Worm (Caenorhabditis elegans) whole organism, dauer: ENCODE data around the gene try-1.

Experiments
- unc-62 ChIP-seq: sonication (generic microtip); optimal IDR thresholded peaks from 2 replicates; lab custom pipeline; 2017; ENCODE audit warnings: missing biosample characterization, missing genetic modification reagents, missing genetic modification characterization

try-1 gene

DNA sequence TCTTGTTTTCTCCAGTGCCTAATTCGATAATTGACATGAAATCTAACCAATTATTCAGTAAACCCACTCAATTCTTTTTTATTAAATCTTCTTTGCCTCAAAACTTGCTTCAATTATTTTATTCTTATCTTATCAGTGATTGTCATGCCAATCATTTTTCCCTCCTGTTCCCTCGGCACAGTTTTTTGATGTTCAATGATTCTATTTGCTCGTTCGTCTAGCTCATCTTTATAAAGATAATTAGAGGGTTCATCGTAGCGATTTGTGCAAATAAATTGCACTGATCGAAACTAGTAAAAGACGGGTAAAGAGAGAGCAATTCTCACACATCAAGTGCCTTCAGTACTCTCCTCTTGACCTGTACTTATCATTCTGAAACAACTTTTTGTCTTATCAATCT, 18.3 kb upstream of the try-1 start:
- TF ChIP-seq unc-62 (GFP tag; lab: Kevin White, UChicago): no peak

DNA sequence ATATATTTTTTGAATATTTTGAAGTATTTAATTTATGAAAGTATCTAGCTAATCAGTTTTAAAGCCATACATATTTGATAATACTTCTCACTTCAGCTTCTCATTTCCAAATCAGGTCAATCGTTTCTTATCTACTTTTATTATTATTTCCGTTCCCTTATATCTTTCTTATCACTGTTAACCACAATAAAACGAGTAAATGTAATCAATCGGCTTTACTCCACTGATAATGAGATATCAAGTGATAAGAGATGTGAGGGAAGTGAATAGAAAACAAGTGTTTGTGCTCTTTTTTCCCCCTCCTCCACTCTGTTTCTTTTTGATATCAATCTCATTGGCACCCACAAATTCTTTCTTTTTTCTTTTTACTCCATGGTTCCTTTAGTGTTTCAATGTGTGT, 17.2 kb upstream of the try-1 start:
- TF ChIP-seq unc-62 (GFP tag; lab: Kevin White, UChicago): no peak

DNA sequence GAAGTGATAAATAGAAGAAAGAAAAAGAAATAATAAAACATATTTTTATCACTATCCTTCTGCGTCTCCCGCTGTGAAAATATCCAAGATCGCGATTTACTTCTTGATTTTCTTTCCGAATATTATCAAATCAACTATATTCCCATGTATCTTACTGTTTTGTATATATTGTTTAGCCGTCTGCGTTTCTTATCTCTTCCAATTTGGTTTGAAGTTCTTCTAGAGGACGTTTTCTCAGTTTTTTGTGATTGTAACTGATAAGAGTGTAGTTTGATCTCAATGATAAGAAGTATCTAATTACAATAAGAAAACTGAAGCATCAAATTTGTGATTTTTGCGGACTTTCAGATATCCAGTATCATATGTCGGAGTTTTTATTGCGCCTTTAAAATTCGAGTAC, 11.4 kb upstream of the try-1 start:
- TF ChIP-seq unc-62 (GFP tag; lab: Kevin White, UChicago): no peak

DNA sequence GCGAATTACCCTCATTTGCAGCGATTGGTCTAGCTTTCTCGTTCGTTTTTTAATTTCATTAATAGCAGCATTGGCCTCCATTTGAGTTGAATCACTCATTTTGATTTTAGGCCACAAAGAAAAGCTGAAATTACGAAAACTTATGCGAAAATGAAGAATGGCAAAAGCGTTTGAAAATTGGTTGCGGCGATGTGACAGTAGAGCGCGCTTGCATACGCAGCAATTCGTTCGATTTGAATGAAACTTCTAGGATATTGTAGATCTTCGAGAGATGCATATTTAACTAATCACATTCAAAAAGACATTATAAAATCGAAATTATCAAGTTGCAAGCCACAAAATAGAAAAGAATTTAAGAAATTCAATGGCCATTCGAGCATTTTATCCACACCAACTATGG, 10.4 kb upstream of the try-1 start, which contains the start of gene ulp-2:
Gene ulp-2, minus strand, starts transcription at position 158 of the 400 bp plus-strand sequence.
- TF ChIP-seq unc-62 (GFP tag; lab: Kevin White, UChicago): no peak

ce11 chrII:4955353-4955752, 6.0 kb upstream of the try-1 start, which contains the start of gene pbs-3:
Gene pbs-3 (minus strand): TSS chrII:4955427.
- TF ChIP-seq unc-62 (GFP tag; lab: Kevin White, UChicago): no peak

ce11 chrII:4954099-4954959, 5.0 kb upstream of the try-1 start:
- TF ChIP-seq unc-62 (GFP tag; lab: Kevin White, UChicago): no peak

ce11 chrII:4953289-4953688, 4.0 kb upstream of the try-1 start, which contains the start of gene ndx-3:
Gene ndx-3 (plus strand): TSS chrII:4953589.
- no peak for TF ChIP-seq unc-62 (GFP tag; lab: Kevin White, UChicago)

DNA sequence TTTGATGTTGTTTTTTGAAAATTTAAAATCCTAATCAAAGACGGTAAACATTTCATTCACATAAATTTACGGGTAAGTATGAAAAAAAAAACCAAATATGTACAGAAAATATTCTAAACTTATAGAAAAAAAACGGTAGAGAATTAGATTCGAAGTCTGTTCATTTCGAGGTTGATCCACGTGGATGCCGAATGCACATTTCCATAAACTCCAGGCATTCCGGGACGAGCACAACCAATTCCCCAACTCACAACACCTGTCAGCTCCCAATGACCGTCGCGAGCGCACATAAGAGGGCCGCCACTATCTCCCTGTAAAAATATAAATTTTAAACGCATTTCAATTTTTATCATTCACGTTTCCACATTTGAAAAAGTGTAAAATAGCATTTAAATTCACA, 1.2 kb downstream of the try-1 start:
- TF ChIP-seq unc-62 (GFP tag; lab: Kevin White, UChicago): no peak

ce11 chrII:4946775-4947174, 2.6 kb downstream of the try-1 start:
- no peak for TF ChIP-seq unc-62 (GFP tag; lab: Kevin White, UChicago)

ce11 chrII:4945695-4946094, 3.6 kb downstream of the try-1 start, which contains the start of the genes gldi-11 and ZK546.2:
Gene gldi-11 (minus strand): TSS chrII:4945789.
Gene ZK546.2 (plus strand): TSS chrII:4946027.
- TF ChIP-seq unc-62 (GFP tag; lab: Kevin White, UChicago): no peak

- TF ChIP-seq unc-62 (GFP tag; lab: Kevin White, UChicago): no peak
Measured at ce11 chrII:4943849-4944248, 5.5 kb downstream of the try-1 start, which contains the start of gene mdt-4. Gene mdt-4 (minus strand): TSS chrII:4943949.

ce11 chrII:4942829-4943228, 6.5 kb downstream of the try-1 start:
- TF ChIP-seq unc-62 (GFP tag; lab: Kevin White, UChicago): no peak

- no peak for TF ChIP-seq unc-62 (GFP tag; lab: Kevin White, UChicago)
Measured at ce11 chrII:4942397-4942796, 6.9 kb downstream of the try-1 start.

ce11 chrII:4941541-4942206, 7.7 kb downstream of the try-1 start, which contains the start of gene ZK546.19:
Gene ZK546.19 (plus strand): TSS chrII:4941726.
- TF ChIP-seq unc-62 (GFP tag; lab: Kevin White, UChicago): no peak

DNA sequence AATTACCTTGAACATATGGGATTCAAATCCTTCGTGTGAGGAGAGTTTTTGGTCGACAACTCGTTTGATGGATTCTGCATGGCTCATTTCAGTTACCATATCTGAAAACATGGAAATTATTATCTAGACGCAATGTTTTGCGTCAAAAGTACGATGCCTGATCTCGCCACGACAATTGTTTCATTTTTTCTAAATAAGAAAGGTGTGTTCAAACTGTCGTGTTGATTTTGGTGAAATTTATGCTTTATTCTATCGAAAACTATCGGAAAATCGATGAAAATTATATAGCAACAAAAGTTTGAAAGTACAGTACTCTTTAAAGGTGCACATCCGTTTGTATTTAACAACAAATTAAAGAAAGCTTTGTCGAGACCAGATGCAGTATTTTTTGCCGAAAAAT, 8.3 kb downstream of the try-1 start, which contains the start of gene cblc-1:
Gene cblc-1, minus strand, starts transcription at position 101 of the 400 bp plus-strand sequence.
- TF ChIP-seq unc-62 (GFP tag; lab: Kevin White, UChicago): no peak

- TF ChIP-seq unc-62 (GFP tag; lab: Kevin White, UChicago): no peak
Measured at ce11 chrII:4937743-4938142, 11.6 kb downstream of the try-1 start, which contains the start of gene ZK546.4. Gene ZK546.4 (plus strand): TSS chrII:4938043.
